Worm (Caenorhabditis elegans): ENCODE data around the gene K08D8.3.

- TF ChIP-seq pros-1 (tag; optimal IDR thresholded peaks at IDR 0.05): no peak
- TF ChIP-seq ceh-18 (tag; optimal IDR thresholded peaks at IDR 0.05): no peak
- TF ChIP-seq lim-6 (tag; optimal IDR thresholded peaks at IDR 0.05): no peak
- TF ChIP-seq ceh-6 (GFP tag; optimal IDR thresholded peaks at IDR 0.05): no peak
- no peak for TF ChIP-seq C38D4.7 (GFP tag; optimal IDR thresholded peaks at IDR 0.05)
- TF ChIP-seq pqm-1 (tag; optimal IDR thresholded peaks at IDR 0.05): no peak
- TF ChIP-seq C08G9.2 (tag; optimal IDR thresholded peaks at IDR 0.05): no peak
- no peak for TF ChIP-seq rnt-1 (tag; optimal IDR thresholded peaks at IDR 0.05)
- no peak for TF ChIP-seq tbx-2 (tag; optimal IDR thresholded peaks at IDR 0.05)
Observed at ce11 chrIV:12899392-12899791, 7.1 kb downstream of the K08D8.3 start, which contains the start of gene K08D8.9.

All from whole organism, late embryonic.